Fruit fly (Drosophila melanogaster) whole organism, embryonic: ENCODE measurements around the gene CG7841.
A peak's percentile ranks its signal among the peaks of the same experiment; 100 is the strongest.

Source experiments
- ATbp ChIP-seq: fragments of 200-800 bp; sonication (Bioruptor generic); optimal IDR thresholded peaks from 2 replicates; lab custom pipeline; 2017; ENCODE audit warnings: missing biosample characterization, mild to moderate bottlenecking, missing genetic modification characterization, missing genetic modification reagents
- Adf1 ChIP-seq: fragments of 200-800 bp; sonication (Bioruptor generic); IDR thresholded peaks from 2 replicates; pipeline ENCODE4 v1.3.6; 2022; ENCODE audit warnings: missing biosample characterization, missing genetic modification characterization
- Antp ChIP-seq: fragments of 200-800 bp; sonication (Bioruptor generic); optimal IDR thresholded peaks from 3 replicates; lab custom pipeline; 2016; ENCODE audit warnings: missing biosample characterization, missing genetic modification characterization
- C15 ChIP-seq: fragments of 200-800 bp; sonication (Bioruptor generic); IDR thresholded peaks from 3 replicates; pipeline ENCODE4 v1.3.6; 2022; ENCODE audit warnings: missing biosample characterization, missing genetic modification characterization
- CG11085 ChIP-seq: fragments of 200-800 bp; sonication (Bioruptor generic); IDR thresholded peaks from 2 replicates; pipeline ENCODE4 v1.3.6; 2022; ENCODE audit warnings: missing biosample characterization, missing genetic modification characterization
- CG12769 ChIP-seq: fragments of 200-800 bp; sonication (Bioruptor generic); optimal IDR thresholded peaks from 2 replicates; lab custom pipeline; 2019; ENCODE audit warnings: missing biosample characterization, mild to moderate bottlenecking, missing genetic modification characterization, moderate library complexity
- CG12942 ChIP-seq: fragments of 200-800 bp; sonication (Bioruptor generic); optimal IDR thresholded peaks from 3 replicates; lab custom pipeline; 2016; ENCODE audit warnings: missing biosample characterization, missing genetic modification characterization
- CG13424 ChIP-seq: fragments of 200-800 bp; sonication (Bioruptor generic); optimal IDR thresholded peaks from 2 replicates; lab custom pipeline; 2019; ENCODE audit warnings: missing biosample characterization, mild to moderate bottlenecking, missing genetic modification characterization, moderate library complexity
- CG13775 ChIP-seq: fragments of 200-800 bp; sonication (Bioruptor generic); optimal IDR thresholded peaks from 3 replicates; lab custom pipeline; 2017; ENCODE audit warnings: missing biosample characterization, mild to moderate bottlenecking, missing genetic modification characterization
- CG13894 ChIP-seq: fragments of 200-800 bp; sonication (Bioruptor generic); optimal IDR thresholded peaks from 3 replicates; lab custom pipeline; 2018; ENCODE audit warnings: missing biosample characterization, mild to moderate bottlenecking, missing genetic modification characterization, moderate library complexity
- CG1529 ChIP-seq: fragments of 200-800 bp; sonication (Bioruptor generic); optimal IDR thresholded peaks from 3 replicates; lab custom pipeline; 2018; ENCODE audit warnings: missing biosample characterization, missing genetic modification characterization
- CG1603 ChIP-seq: fragments of 200-800 bp; sonication (Bioruptor generic); optimal IDR thresholded peaks from 2 replicates; lab custom pipeline; 2019; ENCODE audit warnings: missing biosample characterization, mild to moderate bottlenecking, missing genetic modification characterization, moderate library complexity
- CG16813 ChIP-seq: fragments of 200-800 bp; sonication (Bioruptor generic); IDR thresholded peaks from 3 replicates; pipeline ENCODE4 v1.3.6; 2022; ENCODE audit warnings: missing biosample characterization, missing genetic modification characterization; ENCODE audit not compliant: partially characterized antibody
- CG18011 ChIP-seq: fragments of 200-800 bp; sonication (Bioruptor generic); optimal IDR thresholded peaks from 2 replicates; lab custom pipeline; 2017; ENCODE audit warnings: missing biosample characterization, missing genetic modification characterization, mild to moderate bottlenecking, moderate library complexity, missing genotype
- CG2199 ChIP-seq: fragments of 200-800 bp; sonication (Bioruptor generic); IDR thresholded peaks from 3 replicates; pipeline ENCODE4 v1.3.6; 2022; ENCODE audit warnings: missing biosample characterization, missing genetic modification characterization
- CG3995 ChIP-seq: fragments of 200-800 bp; sonication (Bioruptor generic); optimal IDR thresholded peaks from 3 replicates; lab custom pipeline; 2016; ENCODE audit warnings: missing biosample characterization, missing genetic modification characterization
- CG6765 ChIP-seq: fragments of 200-800 bp; sonication (Bioruptor generic); optimal IDR thresholded peaks from 3 replicates; lab custom pipeline; 2017; ENCODE audit warnings: missing biosample characterization, mild to moderate bottlenecking, missing genetic modification characterization
- CG8290 ChIP-seq, 3 experiments: fragments of 200-800 bp; sonication (Bioruptor generic); optimal IDR thresholded peaks; 2 replicates each; lab custom pipeline; 2016 to 2019; ENCODE audit warnings: missing biosample characterization in 3 of 3, missing genetic modification characterization in 3 of 3, mild to moderate bottlenecking in 2 of 3, moderate library complexity in 1 of 3
- CG9797 ChIP-seq: fragments of 200-800 bp; sonication (Bioruptor generic); optimal IDR thresholded peaks from 3 replicates; lab custom pipeline; 2018; ENCODE audit warnings: missing biosample characterization, mild to moderate bottlenecking, missing genetic modification characterization
- Fer1 ChIP-seq: fragments of 200-800 bp; sonication (Bioruptor generic); optimal IDR thresholded peaks from 2 replicates; lab custom pipeline; 2017; ENCODE audit warnings: missing biosample characterization, mild to moderate bottlenecking, missing genetic modification characterization
- Jarid2 ChIP-seq: fragments of 200-800 bp; sonication (Bioruptor generic); optimal IDR thresholded peaks from 3 replicates; lab custom pipeline; 2017; ENCODE audit warnings: mild to moderate bottlenecking, missing biosample characterization, missing genetic modification reagents, missing genetic modification characterization
- Kr ChIP-seq: fragments of 200-800 bp; sonication (Bioruptor generic); optimal IDR thresholded peaks from 2 replicates; lab custom pipeline; 2017; ENCODE audit warnings: missing biosample characterization, mild to moderate bottlenecking, missing genetic modification characterization
- Spps ChIP-seq: fragments of 200-800 bp; sonication (Bioruptor generic); optimal IDR thresholded peaks from 2 replicates; lab custom pipeline; 2018; ENCODE audit warnings: missing biosample characterization, mild to moderate bottlenecking, missing genetic modification characterization
- Sry-δ ChIP-seq: fragments of 200-800 bp; sonication (Bioruptor generic); optimal IDR thresholded peaks from 2 replicates; lab custom pipeline; 2016; ENCODE audit warnings: missing biosample characterization, missing genetic modification characterization
- Xbp1 ChIP-seq: fragments of 200-800 bp; sonication (Bioruptor generic); optimal IDR thresholded peaks from 3 replicates; lab custom pipeline; 2016; ENCODE audit warnings: missing biosample characterization, mild to moderate bottlenecking, missing genetic modification characterization
- ab ChIP-seq: fragments of 200-800 bp; sonication (Bioruptor generic); optimal IDR thresholded peaks from 2 replicates; lab custom pipeline; 2016; ENCODE audit warnings: missing biosample characterization, missing genetic modification characterization
- ase ChIP-seq: fragments of 200-800 bp; sonication (Bioruptor generic); IDR thresholded peaks from 3 replicates; pipeline ENCODE4 v1.3.6; 2022; ENCODE audit warnings: missing biosample characterization, missing genetic modification characterization
- btn ChIP-seq: fragments of 200-800 bp; sonication (Bioruptor generic); optimal IDR thresholded peaks from 2 replicates; lab custom pipeline; 2016; ENCODE audit warnings: missing biosample characterization, missing genetic modification characterization
- ci ChIP-seq: fragments of 200-800 bp; sonication (Bioruptor generic); IDR thresholded peaks from 3 replicates; pipeline ENCODE4 v1.3.6; 2022; ENCODE audit warnings: missing biosample characterization, missing genetic modification characterization
- crp ChIP-seq, 2 experiments: fragments of 200-800 bp; sonication (Bioruptor generic); optimal IDR thresholded peaks; 2 replicates in 1 of 2; 3 replicates in 1 of 2; lab custom pipeline; 2017; ENCODE audit warnings: missing biosample characterization in 2 of 2, missing genetic modification characterization in 2 of 2, mild to moderate bottlenecking in 1 of 2, moderate library complexity in 1 of 2
- dmrt11E ChIP-seq: fragments of 200-800 bp; sonication (Bioruptor generic); optimal IDR thresholded peaks from 3 replicates; lab custom pipeline; 2018; ENCODE audit warnings: missing biosample characterization, mild to moderate bottlenecking, missing genetic modification characterization, moderate library complexity
- fru ChIP-seq: fragments of >200 bp; optimal IDR thresholded peaks from 2 replicates; lab custom pipeline; 2017
- gcm2 ChIP-seq: fragments of 200-800 bp; sonication (Bioruptor generic); optimal IDR thresholded peaks from 2 replicates; lab custom pipeline; 2016; ENCODE audit warnings: missing biosample characterization, missing genetic modification characterization
- gsb ChIP-seq: fragments of 200-800 bp; sonication (Bioruptor generic); IDR thresholded peaks from 2 replicates; pipeline ENCODE4 v1.3.6; 2022; ENCODE audit warnings: missing biosample characterization, missing genetic modification characterization
- kay ChIP-seq: fragments of 200-800 bp; sonication (Bioruptor generic); optimal IDR thresholded peaks from 2 replicates; lab custom pipeline; 2016; ENCODE audit warnings: missing biosample characterization, missing genetic modification characterization
- klu ChIP-seq: fragments of 200-800 bp; sonication (Bioruptor generic); IDR thresholded peaks from 2 replicates; pipeline ENCODE4 v1.3.6; 2022; ENCODE audit warnings: missing biosample characterization, missing genetic modification characterization
- lab ChIP-seq: fragments of 200-800 bp; sonication (Bioruptor generic); optimal IDR thresholded peaks from 3 replicates; lab custom pipeline; 2017; ENCODE audit warnings: missing biosample characterization, missing genetic modification characterization, mild to moderate bottlenecking, moderate library complexity, missing genetic modification reagents
- luna ChIP-seq: fragments of 200-800 bp; sonication (Bioruptor generic); optimal IDR thresholded peaks from 2 replicates; lab custom pipeline; 2016; ENCODE audit warnings: missing biosample characterization, missing genetic modification characterization
- maf-S ChIP-seq: fragments of 200-800 bp; sonication (Bioruptor generic); optimal IDR thresholded peaks from 2 replicates; lab custom pipeline; 2016; ENCODE audit warnings: missing biosample characterization, missing genetic modification characterization
- pfk ChIP-seq: fragments of 200-800 bp; sonication (Bioruptor generic); optimal IDR thresholded peaks from 2 replicates; lab custom pipeline; 2018; ENCODE audit warnings: missing biosample characterization, mild to moderate bottlenecking, missing genetic modification characterization, moderate library complexity
- pnt ChIP-seq: fragments of 200-800 bp; sonication (Bioruptor generic); optimal IDR thresholded peaks from 3 replicates; lab custom pipeline; 2016; ENCODE audit warnings: missing biosample characterization, missing genetic modification characterization
- pros ChIP-seq: fragments of 200-800 bp; sonication (Bioruptor generic); optimal IDR thresholded peaks from 3 replicates; lab custom pipeline; 2019; ENCODE audit warnings: missing biosample characterization, mild to moderate bottlenecking, missing genetic modification characterization, moderate library complexity
- shn ChIP-seq: fragments of 200-800 bp; sonication (Bioruptor generic); optimal IDR thresholded peaks from 3 replicates; lab custom pipeline; 2016; ENCODE audit warnings: missing biosample characterization, missing genetic modification characterization
- tll ChIP-seq, 2 experiments: fragments of 200-800 bp in 1 of 2; fragments of >200 bp in 1 of 2; sonication (Bioruptor generic) in 1 of 2; optimal IDR thresholded peaks; 2 replicates each; lab custom pipeline; 2017 to 2019; ENCODE audit warnings: missing biosample characterization in 2 of 2, missing genetic modification characterization in 2 of 2, mild to moderate bottlenecking in 1 of 2, moderate library complexity in 1 of 2
- vvl ChIP-seq: fragments of 200-800 bp; sonication (Bioruptor generic); IDR thresholded peaks from 2 replicates; pipeline ENCODE4 v1.3.6; 2022; ENCODE audit warnings: missing biosample characterization, missing genetic modification characterization
- wor ChIP-seq: fragments of 200-800 bp; sonication (Bioruptor generic); IDR thresholded peaks from 2 replicates; pipeline ENCODE4 v1.3.6; 2022; ENCODE audit warnings: missing biosample characterization, missing genetic modification characterization
- zen2 ChIP-seq: fragments of 200-800 bp; sonication (Bioruptor generic); IDR thresholded peaks from 3 replicates; pipeline ENCODE4 v1.3.6; 2022; ENCODE audit warnings: missing biosample characterization, missing genetic modification characterization; ENCODE audit not compliant: partially characterized antibody

The CG7841 gene

dm6 chr3L:15534274-15535227, 26.5 kb upstream of the CG7841 start (continued):
- TF ChIP-seq pfk (GFP tag; lab: Kevin White, UChicago) (no peak), Sry-δ (GFP tag; lab: Kevin White, UChicago) (no peak), CG16813 (GFP tag; lab: Robert Waterston, UW) (no peak), Jarid2 (GFP tag; lab: Kevin White, UChicago) (no peak), zen2 (GFP tag; lab: Robert Waterston, UW) (no peak), ci (GFP tag; lab: Robert Waterston, UW) (peak; percentile 61; the same call in 2 of the 3 replicates), Antp (GFP tag; lab: Kevin White, UChicago) (peak; percentile 45), Spps (no peak), fru (lab: Kevin White, UChicago) (no peak), CG3995 (GFP tag; lab: Kevin White, UChicago) (no peak), wor (GFP tag; lab: Robert Waterston, UW) (peak; percentile 53; the same call in 1 of the 2 replicates), CG1529 (peak; percentile 62), pros (GFP tag; lab: Kevin White, UChicago) (peak; percentile 18), lab (GFP tag; lab: Kevin White, UChicago) (peak; percentile 20), crp (GFP tag; optimal IDR thresholded peaks at IDR 0.05; lab: Kevin White, UChicago) (peak in 1 of 2 experiments; percentile 28), C15 (GFP tag; lab: Robert Waterston, UW) (no peak), CG12942 (GFP tag; lab: Kevin White, UChicago) (peak; percentile 43), CG13894 (peak; percentile 3), CG8290 (GFP tag; optimal IDR thresholded peaks at IDR 0.05; lab: Kevin White, UChicago) (peak; percentile 41), CG8290 (tag; optimal IDR thresholded peaks at IDR 0.05; lab: Kevin White, UChicago) (peak in 1 of 2 experiments; percentile 46), CG6765 (GFP tag; lab: Kevin White, UChicago) (no peak), ATbp (GFP tag; lab: Kevin White, UChicago) (peak; percentile 52), Adf1 (GFP tag; lab: Robert Waterston, UW) (peak; percentile 73), CG9797 (GFP tag; lab: Kevin White, UChicago) (no peak), vvl (GFP tag; lab: Robert Waterston, UW) (peak; percentile 11; the same call in 1 of the 2 replicates), klu (GFP tag; lab: Robert Waterston, UW) (no peak), Fer1 (GFP tag; lab: Kevin White, UChicago) (no peak), pnt (GFP tag; lab: Kevin White, UChicago) (peak; percentile 56), gcm2 (GFP tag; lab: Kevin White, UChicago) (no peak), CG18011 (GFP tag; lab: Kevin White, UChicago) (peak; percentile 11), tll (GFP tag; optimal IDR thresholded peaks at IDR 0.05; lab: Kevin White, UChicago) (no peak), CG13775 (peak; percentile 84), btn (GFP tag; lab: Kevin White, UChicago) (peak; percentile 38), CG11085 (GFP tag; lab: Robert Waterston, UW) (no peak), Xbp1 (GFP tag; lab: Kevin White, UChicago) (peak; percentile 72), CG2199 (peak; percentile 10; the same call in 1 of the 3 replicates), CG1603 (tag; lab: Kevin White, UChicago) (peak; percentile 44), shn (GFP tag; lab: Kevin White, UChicago) (peak; percentile 48), dmrt11E (tag; lab: Kevin White, UChicago) (peak; percentile 75), CG12769 (tag; lab: Kevin White, UChicago) (peak; percentile 61), ab (no peak), gsb (GFP tag; lab: Robert Waterston, UW) (no peak), CG13424 (tag; lab: Kevin White, UChicago) (peak; percentile 68), ase (GFP tag; lab: Robert Waterston, UW) (no peak), maf-S (GFP tag; lab: Kevin White, UChicago) (peak; percentile 28), kay (GFP tag; lab: Kevin White, UChicago) (peak; percentile 17), luna (GFP tag; lab: Kevin White, UChicago) (no peak), Kr (GFP tag; lab: Kevin White, UChicago) (no peak)
